Worm (Caenorhabditis elegans) whole organism, young adult: ENCODE measurements around the gene F28A10.7.

ENCODE experiments used
- B0019.2 ChIP-seq: fragments of 200-800 bp; sonication (Bioruptor generic); conservative IDR thresholded peaks from 2 replicates; pipeline ENCODE4 v1.3.6; 2022; ENCODE audit warnings: missing genetic modification reagents, missing genetic modification characterization, missing compliant biosample characterization
- B0035.1 ChIP-seq: sonication (generic microtip); optimal IDR thresholded peaks from 2 replicates; lab custom pipeline; 2016; ENCODE audit warnings: missing genetic modification characterization, mild to moderate bottlenecking, missing compliant biosample characterization, missing genotype, missing genetic modification reagents
- C17E4.6 ChIP-seq: fragments of 200-800 bp; sonication (Bioruptor generic); IDR thresholded peaks from 2 replicates; pipeline ENCODE4 v1.3.6; 2022; ENCODE audit warnings: missing genetic modification reagents, missing genetic modification characterization, missing compliant biosample characterization
- F10E7.11 ChIP-seq: sonication (generic microtip); optimal IDR thresholded peaks from 2 replicates; lab custom pipeline; 2017; ENCODE audit warnings: mild to moderate bottlenecking, missing genetic modification characterization, moderate library complexity, missing compliant biosample characterization
- F22D6.2 ChIP-seq: sonication (generic microtip); optimal IDR thresholded peaks from 2 replicates; lab custom pipeline; 2016; ENCODE audit warnings: mild to moderate bottlenecking, missing genetic modification characterization, missing compliant biosample characterization
- K12H6.12 ChIP-seq: fragments of 200-800 bp; sonication (Bioruptor generic); optimal IDR thresholded peaks from 2 replicates; lab custom pipeline; 2018; ENCODE audit warnings: mild to moderate bottlenecking, missing genetic modification characterization, missing compliant biosample characterization
- Y53G8AR.9 ChIP-seq: fragments of 200-800 bp; sonication (Bioruptor generic); conservative IDR thresholded peaks from 2 replicates; pipeline ENCODE4 v1.3.6; 2022; ENCODE audit warnings: missing genetic modification reagents, missing genetic modification characterization, missing compliant biosample characterization
- Y95B8A.8 ChIP-seq: fragments of 200-800 bp; sonication (Bioruptor generic); IDR thresholded peaks from 2 replicates; pipeline ENCODE4 v1.3.6; 2022; ENCODE audit warnings: missing genetic modification reagents, missing genetic modification characterization, missing compliant biosample characterization
- cebp-1 ChIP-seq, 2 experiments: fragments of 200-800 bp in 1 of 2; sonication (Bioruptor generic) in 1 of 2; sonication (generic microtip) in 1 of 2; IDR thresholded peaks in 1 of 2; optimal IDR thresholded peaks in 1 of 2; 2 replicates each; pipeline versions ENCODE4 v1.3.6 to Lab custom; 2017 to 2022; ENCODE audit warnings: missing compliant biosample characterization in 2 of 2, missing genetic modification characterization in 2 of 2, mild to moderate bottlenecking in 1 of 2, missing genetic modification reagents in 1 of 2, moderate library complexity in 1 of 2
- cebp-2 ChIP-seq: fragments of 200-800 bp; sonication (Bioruptor generic); IDR thresholded peaks from 2 replicates; pipeline ENCODE4 v1.3.6; 2022; ENCODE audit warnings: missing genetic modification characterization, missing compliant biosample characterization
- ceh-40 ChIP-seq: fragments of 200-800 bp; sonication (Bioruptor generic); IDR thresholded peaks from 2 replicates; pipeline ENCODE4 v1.3.6; 2022; ENCODE audit warnings: missing genetic modification characterization, missing compliant biosample characterization
- ceh-79 ChIP-seq: sonication (generic microtip); optimal IDR thresholded peaks from 2 replicates; lab custom pipeline; 2017; ENCODE audit warnings: mild to moderate bottlenecking, missing genetic modification characterization, missing compliant biosample characterization
- ceh-91 ChIP-seq: fragments of 200-800 bp; sonication (Bioruptor generic); IDR thresholded peaks from 2 replicates; pipeline ENCODE4 v1.3.6; 2022; ENCODE audit warnings: missing genetic modification reagents, missing genetic modification characterization, missing compliant biosample characterization
- die-1 ChIP-seq: sonication (generic microtip); optimal IDR thresholded peaks from 2 replicates; lab custom pipeline; 2016; ENCODE audit warnings: missing genotype, mild to moderate bottlenecking, missing genetic modification characterization, missing compliant biosample characterization
- dox-1 ChIP-seq: fragments of 200-800 bp; sonication (Bioruptor generic); IDR thresholded peaks from 2 replicates; pipeline ENCODE4 v1.3.6; 2022; ENCODE audit warnings: missing genetic modification reagents, missing genetic modification characterization, missing compliant biosample characterization
- egl-18 ChIP-seq: fragments of 200-800 bp; sonication (Bioruptor generic); IDR thresholded peaks from 2 replicates; pipeline ENCODE4 v1.3.6; 2022; ENCODE audit warnings: missing genetic modification reagents, missing genetic modification characterization, missing compliant biosample characterization
- hlh-26 ChIP-seq: fragments of 200-800 bp; sonication (Bioruptor generic); conservative IDR thresholded peaks from 2 replicates; pipeline ENCODE4 v1.3.6; 2022; ENCODE audit warnings: missing genetic modification reagents, missing genetic modification characterization, missing compliant biosample characterization
- hrde-1 ChIP-seq: sonication (generic microtip); optimal IDR thresholded peaks from 2 replicates; lab custom pipeline; 2016; ENCODE audit warnings: missing genetic modification characterization, mild to moderate bottlenecking, missing compliant biosample characterization, moderate library complexity, missing genotype, missing genetic modification reagents, borderline replicate concordance
- hsf-1 ChIP-seq: fragments of 200-800 bp; sonication (Bioruptor generic); IDR thresholded peaks from 2 replicates; pipeline ENCODE4 v1.3.6; 2022; ENCODE audit warnings: missing genetic modification reagents, missing genetic modification characterization, missing compliant biosample characterization
- lag-1 ChIP-seq: fragments of 200-800 bp; sonication (Bioruptor generic); IDR thresholded peaks from 2 replicates; pipeline ENCODE4 v1.3.6; 2022; ENCODE audit warnings: missing genetic modification reagents, missing genetic modification characterization, missing compliant biosample characterization
- lir-1 ChIP-seq: fragments of 200-800 bp; sonication (Bioruptor generic); conservative IDR thresholded peaks from 2 replicates; pipeline ENCODE4 v1.3.6; 2022; ENCODE audit warnings: missing genetic modification reagents, missing genetic modification characterization, missing compliant biosample characterization
- lsl-1 ChIP-seq: fragments of 200-800 bp; sonication (Bioruptor generic); optimal IDR thresholded peaks from 2 replicates; lab custom pipeline; 2018; ENCODE audit warnings: mild to moderate bottlenecking, missing genetic modification characterization, moderate library complexity, missing compliant biosample characterization
- lsy-27 ChIP-seq: sonication (generic microtip); optimal IDR thresholded peaks from 2 replicates; lab custom pipeline; 2017; ENCODE audit warnings: missing genetic modification characterization, mild to moderate bottlenecking, missing compliant biosample characterization, antibody characterized with exemption, missing genotype, borderline replicate concordance; ENCODE audit not compliant: insufficient read depth
- madf-3 ChIP-seq: fragments of 200-800 bp; sonication (Bioruptor generic); IDR thresholded peaks from 2 replicates; pipeline ENCODE4 v1.3.6; 2022; ENCODE audit warnings: missing genetic modification reagents, missing genetic modification characterization, missing compliant biosample characterization
- mcd-1 ChIP-seq: fragments of 200-800 bp; sonication (Bioruptor generic); IDR thresholded peaks from 2 replicates; pipeline ENCODE4 v1.3.6; 2022; ENCODE audit warnings: missing genetic modification reagents, missing genetic modification characterization, missing compliant biosample characterization
- mel-28 ChIP-seq: sonication (generic microtip); optimal IDR thresholded peaks from 2 replicates; lab custom pipeline; 2016; ENCODE audit warnings: borderline replicate concordance, mild to moderate bottlenecking, missing genetic modification characterization, missing compliant biosample characterization
- mes-4 ChIP-seq: sonication (generic microtip); optimal IDR thresholded peaks from 2 replicates; lab custom pipeline; 2016; ENCODE audit warnings: missing genotype, missing genetic modification characterization, missing compliant biosample characterization
- mxl-1 ChIP-seq: sonication (generic microtip); optimal IDR thresholded peaks from 2 replicates; lab custom pipeline; 2016; ENCODE audit warnings: missing genetic modification characterization, missing compliant biosample characterization
- nfya-1 ChIP-seq: sonication (generic microtip); optimal IDR thresholded peaks from 2 replicates; lab custom pipeline; 2017; ENCODE audit warnings: antibody characterized with exemption, missing compliant biosample characterization, missing genetic modification characterization, borderline replicate concordance; ENCODE audit not compliant: insufficient read depth
- rec-8 ChIP-seq, 2 experiments: sonication (generic microtip); optimal IDR thresholded peaks; 2 replicates each; lab custom pipeline; 2016; ENCODE audit warnings: mild to moderate bottlenecking in 2 of 2, missing genetic modification characterization in 2 of 2, missing genetic modification reagents in 2 of 2, missing genotype in 2 of 2, missing biosample characterization in 1 of 2, missing compliant biosample characterization in 1 of 2, moderate library complexity in 1 of 2
- sdz-38 ChIP-seq: sonication (generic microtip); optimal IDR thresholded peaks from 2 replicates; lab custom pipeline; 2016; ENCODE audit warnings: missing genotype, missing genetic modification characterization, missing compliant biosample characterization
- snpc-1.1 ChIP-seq: sonication (generic microtip); optimal IDR thresholded peaks from 2 replicates; lab custom pipeline; 2017; ENCODE audit warnings: missing genetic modification characterization, mild to moderate bottlenecking, missing compliant biosample characterization, antibody characterized with exemption, moderate library complexity, missing genotype, missing genetic modification reagents; ENCODE audit not compliant: insufficient read depth
- snpc-1.3 ChIP-seq: sonication (generic microtip); optimal IDR thresholded peaks from 2 replicates; lab custom pipeline; 2017; ENCODE audit warnings: missing genetic modification characterization, mild to moderate bottlenecking, missing compliant biosample characterization, antibody characterized with exemption, moderate library complexity, missing genotype, missing genetic modification reagents; ENCODE audit not compliant: insufficient read depth
- snpc-3.4 ChIP-seq: sonication (generic microtip); optimal IDR thresholded peaks from 2 replicates; lab custom pipeline; 2017; ENCODE audit warnings: missing genetic modification characterization, mild to moderate bottlenecking, missing compliant biosample characterization, antibody characterized with exemption, moderate library complexity, missing genotype, missing genetic modification reagents
- snpc-4 ChIP-seq, 5 experiments: fragments of 150-350 bp in 1 of 5; sonication (generic microtip) in 4 of 5; optimal IDR thresholded peaks; 2 replicates each; lab custom pipeline; 2014 to 2018; ENCODE audit warnings: missing genetic modification characterization in 5 of 5, missing biosample characterization in 3 of 5, antibody characterized with exemption in 2 of 5, mild to moderate bottlenecking in 2 of 5, missing compliant biosample characterization in 2 of 5, missing genotype in 2 of 5, moderate library complexity in 2 of 5, missing genetic modification reagents in 1 of 5
- tlf-1 ChIP-seq: fragments of 200-800 bp; sonication (Bioruptor generic); optimal IDR thresholded peaks from 2 replicates; lab custom pipeline; 2018; ENCODE audit warnings: mild to moderate bottlenecking, missing genetic modification characterization, missing compliant biosample characterization
- ztf-18 ChIP-seq: sonication (generic microtip); optimal IDR thresholded peaks from 2 replicates; lab custom pipeline; 2016; ENCODE audit warnings: missing genotype, mild to moderate bottlenecking, missing genetic modification characterization, missing compliant biosample characterization
- ztf-22 ChIP-seq: fragments of 200-800 bp; sonication (Bioruptor generic); optimal IDR thresholded peaks from 2 replicates; lab custom pipeline; 2018; ENCODE audit warnings: mild to moderate bottlenecking, missing genetic modification characterization, moderate library complexity, missing compliant biosample characterization
- ztf-25 ChIP-seq: fragments of 200-800 bp; sonication (Bioruptor generic); IDR thresholded peaks from 2 replicates; pipeline ENCODE4 v1.3.6; 2022; ENCODE audit warnings: missing genetic modification reagents, missing genetic modification characterization, missing compliant biosample characterization
- ztf-28 ChIP-seq: fragments of 200-800 bp; sonication (Bioruptor generic); IDR thresholded peaks from 2 replicates; pipeline ENCODE4 v1.3.6; 2022; ENCODE audit warnings: missing genetic modification reagents, missing genetic modification characterization, missing compliant biosample characterization

The F28A10.7 gene

ce11 chrII:868240-868864, 22.8 kb upstream of the F28A10.7 start, which contains the start of gene fbxc-51:
TSS of gene fbxc-51 (plus strand) at chrII:868814.
- no peak for TF ChIP-seq ceh-40 (GFP tag; lab: Robert Waterston, UW)
- TF ChIP-seq ceh-79 (tag; lab: Kevin White, UChicago): no peak
- TF ChIP-seq cebp-1 (GFP tag; IDR thresholded peaks at IDR 0.05; lab: Robert Waterston, UW): no peak
- TF ChIP-seq cebp-1 (tag; optimal IDR thresholded peaks at IDR 0.05; lab: Kevin White, UChicago): no peak
- no peak for TF ChIP-seq B0019.2 (GFP tag; lab: Robert Waterston, UW)
- TF ChIP-seq lsl-1 (GFP tag; lab: Kevin White, UChicago): no peak
- no peak for TF ChIP-seq Y95B8A.8 (GFP tag; lab: Robert Waterston, UW)
- no peak for TF ChIP-seq mes-4
- no peak for TF ChIP-seq mcd-1 (GFP tag; lab: Robert Waterston, UW)
- no peak for TF ChIP-seq C17E4.6 (GFP tag; lab: Robert Waterston, UW)
- TF ChIP-seq snpc-3.4: no peak
- no peak for TF ChIP-seq ztf-28 (GFP tag; lab: Robert Waterston, UW)
- TF ChIP-seq snpc-4 (GFP tag; optimal IDR thresholded peaks at IDR 0.05; lab: Kevin White, UChicago): no peak
- no peak for TF ChIP-seq snpc-4 (tag; optimal IDR thresholded peaks at IDR 0.05; lab: Kevin White, UChicago)
- no peak for TF ChIP-seq mxl-1 (tag; lab: Kevin White, UChicago)
- no peak for TF ChIP-seq nfya-1 (tag; lab: Kevin White, UChicago)

- TF ChIP-seq lag-1 (GFP tag; lab: Robert Waterston, UW) (no peak), lir-1 (GFP tag; lab: Robert Waterston, UW) (no peak), madf-3 (GFP tag; lab: Robert Waterston, UW) (no peak), snpc-1.3 (tag; lab: Kevin White, UChicago) (no peak), rec-8 (tag; optimal IDR thresholded peaks at IDR 0.05; lab: Kevin White, UChicago) (no peak), mel-28 (no peak), die-1 (tag; lab: Kevin White, UChicago) (no peak), hlh-26 (GFP tag; lab: Robert Waterston, UW) (no peak), ceh-91 (GFP tag; lab: Robert Waterston, UW) (no peak), ztf-18 (tag; lab: Kevin White, UChicago) (no peak), F22D6.2 (no peak), hsf-1 (no peak), snpc-3.4 (no peak), ztf-25 (no peak), Y53G8AR.9 (GFP tag; lab: Robert Waterston, UW) (no peak), Y95B8A.8 (GFP tag; lab: Robert Waterston, UW) (no peak), ztf-22 (GFP tag; lab: Kevin White, UChicago) (no peak), F10E7.11 (no peak), egl-18 (no peak), sdz-38 (tag; lab: Kevin White, UChicago) (no peak)
Measured at ce11 chrII:866801-867200, 21.3 kb upstream of the F28A10.7 start, which contains the start of gene Y46B2A.3. TSS of gene Y46B2A.3 (minus strand) at chrII:866901.

ce11 chrII:861564-861963, 16.0 kb upstream of the F28A10.7 start, which contains the start of gene Y46B2A.4:
TSS of gene Y46B2A.4 (plus strand) at chrII:861864.
- TF ChIP-seq dox-1 (GFP tag; lab: Robert Waterston, UW) (no peak), tlf-1 (GFP tag; lab: Kevin White, UChicago) (no peak), B0035.1 (no peak), lsy-27 (tag; lab: Kevin White, UChicago) (no peak), snpc-1.1 (tag; lab: Kevin White, UChicago) (no peak), K12H6.12 (tag; lab: Kevin White, UChicago) (no peak), ceh-40 (GFP tag; lab: Robert Waterston, UW) (no peak), cebp-2 (GFP tag; lab: Robert Waterston, UW) (no peak), hrde-1 (tag; lab: Kevin White, UChicago) (no peak), cebp-1 (GFP tag; IDR thresholded peaks at IDR 0.05; lab: Robert Waterston, UW) (no peak), cebp-1 (tag; optimal IDR thresholded peaks at IDR 0.05; lab: Kevin White, UChicago) (no peak)
